Worm (Caenorhabditis elegans) whole organism, L2 larva: ENCODE results near the gene F39F10.4.

Experiments used
- nhr-11 ChIP-seq: fragments of 150-350 bp; optimal IDR thresholded peaks from 2 replicates; lab custom pipeline; 2014; ENCODE audit warnings: missing biosample characterization, missing genetic modification characterization
- nhr-237 ChIP-seq: fragments of 150-350 bp; optimal IDR thresholded peaks from 2 replicates; lab custom pipeline; 2014; ENCODE audit warnings: missing biosample characterization, missing genetic modification characterization
- nhr-25 ChIP-seq: fragments of 150-350 bp; sonication (generic microtip); optimal IDR thresholded peaks from 3 replicates; lab custom pipeline; 2014; ENCODE audit warnings: missing biosample characterization, missing genetic modification characterization
- nhr-77 ChIP-seq: fragments of 150-350 bp; optimal IDR thresholded peaks from 2 replicates; lab custom pipeline; 2014; ENCODE audit warnings: missing biosample characterization, missing genetic modification characterization
- unc-55 ChIP-seq: fragments of 150-350 bp; sonication (generic microtip); optimal IDR thresholded peaks from 3 replicates; lab custom pipeline; 2014; ENCODE audit warnings: missing biosample characterization, missing genetic modification reagents, missing genetic modification characterization
- ztf-1 ChIP-seq: fragments of 200-800 bp; sonication (Bioruptor generic); conservative IDR thresholded peaks from 2 replicates; pipeline ENCODE4 v1.3.6; 2022; ENCODE audit warnings: missing genetic modification characterization, missing compliant biosample characterization

DNA sequence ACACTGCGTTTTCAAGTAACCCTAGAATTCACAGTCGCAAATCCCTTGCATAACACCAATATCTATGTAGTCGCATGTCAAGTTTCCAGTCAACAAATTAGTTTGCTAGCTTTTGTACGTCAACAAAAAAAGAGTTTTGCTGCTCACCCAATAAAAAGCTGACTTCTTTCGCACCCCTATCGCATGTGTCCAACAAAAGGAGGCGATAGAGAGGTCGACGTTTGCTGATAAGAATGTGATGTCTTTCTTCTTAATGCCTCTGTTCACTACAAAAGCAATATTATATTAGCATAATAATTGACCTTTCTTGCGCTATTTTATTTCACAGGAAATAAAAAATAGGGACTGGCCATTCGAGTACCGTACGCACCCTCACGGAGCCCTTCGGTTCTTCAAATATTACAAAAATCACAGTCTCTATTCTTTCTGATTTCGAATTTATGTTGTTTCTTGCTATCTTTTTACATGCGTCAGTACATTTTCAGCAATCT lies 43.5 kb downstream of the F39F10.4 start, which contains the start of gene T20F7.3:
- TF ChIP-seq nhr-25 (no peak), nhr-11 (tag; lab: Kevin White, UChicago) (no peak), unc-55 (GFP tag; lab: Kevin White, UChicago) (no peak), nhr-237 (tag; lab: Kevin White, UChicago) (no peak), nhr-77 (no peak), ztf-1 (no peak)
